Worm (Caenorhabditis elegans) whole organism, young adult: ENCODE results near the gene npr-40.

Source experiments
- atf-7 ChIP-seq: sonication (generic microtip); optimal IDR thresholded peaks from 2 replicates; lab custom pipeline; 2017; ENCODE audit warnings: mild to moderate bottlenecking, missing genetic modification characterization, missing compliant biosample characterization
- cebp-2 ChIP-seq: fragments of 200-800 bp; sonication (Bioruptor generic); IDR thresholded peaks from 2 replicates; pipeline ENCODE4 v1.3.6; 2022; ENCODE audit warnings: missing genetic modification characterization, missing compliant biosample characterization
- pha-4 ChIP-seq: fragments of 150-350 bp; sonication (generic microtip); optimal IDR thresholded peaks from 2 replicates; lab custom pipeline; 2014; ENCODE audit warnings: missing biosample characterization, missing genetic modification reagents, missing genetic modification characterization
- snpc-4 ChIP-seq, 5 experiments: fragments of 150-350 bp in 1 of 5; sonication (generic microtip) in 4 of 5; optimal IDR thresholded peaks; 2 replicates each; lab custom pipeline; 2014 to 2018; ENCODE audit warnings: missing genetic modification characterization in 5 of 5, missing biosample characterization in 3 of 5, antibody characterized with exemption in 2 of 5, mild to moderate bottlenecking in 2 of 5, missing compliant biosample characterization in 2 of 5, missing genotype in 2 of 5, moderate library complexity in 2 of 5, missing genetic modification reagents in 1 of 5

DNA sequence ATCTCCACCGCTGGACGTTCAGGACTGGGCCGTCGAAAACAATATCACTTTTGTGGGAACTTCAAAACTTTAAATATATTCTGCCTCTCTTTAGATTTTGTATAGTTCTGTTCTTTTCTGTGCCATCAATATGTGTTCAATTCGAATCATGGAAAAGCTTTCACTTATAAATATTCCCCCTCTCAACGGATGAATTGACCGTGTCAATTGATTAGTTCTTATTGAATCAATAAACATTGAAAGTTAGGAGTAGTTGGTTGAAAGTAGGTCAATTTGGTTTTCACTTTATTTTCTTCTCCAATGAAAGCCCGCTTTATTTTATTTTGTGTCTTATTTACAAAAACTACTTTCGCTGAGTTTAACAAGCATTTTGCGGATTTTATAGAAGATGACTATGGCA, 20.4 kb upstream of the npr-40 start, which contains the start of gene lips-8:
- TF ChIP-seq pha-4 (tag; lab: Kevin White, UChicago) (no peak), atf-7 (tag; lab: Kevin White, UChicago) (no peak), cebp-2 (GFP tag; lab: Robert Waterston, UW) (no peak), snpc-4 (GFP tag; optimal IDR thresholded peaks at IDR 0.05; lab: Kevin White, UChicago) (no peak), snpc-4 (tag; optimal IDR thresholded peaks at IDR 0.05; lab: Kevin White, UChicago) (no peak)
